Worm (Caenorhabditis elegans) whole organism, midembryonic: Measurements from ENCODE around the gene sri-53.

Source experiments
- T22C8.4 ChIP-seq: fragments of 200-800 bp; sonication (Bioruptor generic); IDR thresholded peaks from 2 replicates; pipeline ENCODE4 v1.3.6; 2022; ENCODE audit warnings: missing genetic modification characterization, missing compliant biosample characterization
- cog-1 ChIP-seq: sonication (generic microtip); optimal IDR thresholded peaks from 2 replicates; lab custom pipeline; 2016; ENCODE audit warnings: missing genetic modification characterization, missing compliant biosample characterization
- flt-1 ChIP-seq: fragments of 200-800 bp; sonication (Bioruptor generic); IDR thresholded peaks from 2 replicates; pipeline ENCODE4 v1.3.6; 2022; ENCODE audit warnings: missing genetic modification characterization, missing compliant biosample characterization
- klf-2 ChIP-seq: fragments of 200-800 bp; sonication (Bioruptor generic); conservative IDR thresholded peaks from 2 replicates; pipeline ENCODE4 v1.3.6; 2022; ENCODE audit warnings: missing genetic modification reagents, missing genetic modification characterization, missing compliant biosample characterization
- med-1 ChIP-seq: sonication (generic microtip); optimal IDR thresholded peaks from 2 replicates; lab custom pipeline; 2017; ENCODE audit warnings: missing genetic modification characterization, mild to moderate bottlenecking, missing compliant biosample characterization, antibody characterized with exemption, missing genetic modification reagents; ENCODE audit not compliant: insufficient read depth
- ref-1 ChIP-seq: fragments of 200-800 bp; sonication (Bioruptor generic); conservative IDR thresholded peaks from 2 replicates; pipeline ENCODE4 v1.3.6; 2022; ENCODE audit warnings: missing genetic modification reagents, missing genetic modification characterization, missing compliant biosample characterization
- tab-1 ChIP-seq: fragments of 200-800 bp; sonication (Bioruptor generic); IDR thresholded peaks from 2 replicates; pipeline ENCODE4 v1.3.6; 2022; ENCODE audit warnings: missing genetic modification characterization, missing compliant biosample characterization
- ztf-29 ChIP-seq: fragments of 200-800 bp; sonication (Bioruptor generic); IDR thresholded peaks from 2 replicates; pipeline ENCODE4 v1.3.6; 2022; ENCODE audit warnings: missing genetic modification reagents, missing genetic modification characterization, missing compliant biosample characterization

ce11 chrII:3248043-3248718 is 45.8 kb upstream of the sri-53 start, which contains the start of the genes fbxc-50 and C17F4.2:
- no peak for TF ChIP-seq klf-2 (GFP tag; lab: Robert Waterston, UW)
- TF ChIP-seq ztf-29 (GFP tag; lab: Robert Waterston, UW) = no peak
- TF ChIP-seq cog-1 (tag; lab: Kevin White, UChicago) = no peak
- no peak for TF ChIP-seq ref-1 (GFP tag; lab: Robert Waterston, UW)
- no peak for TF ChIP-seq tab-1
- no peak for TF ChIP-seq flt-1 (GFP tag; lab: Robert Waterston, UW)
- no peak for TF ChIP-seq med-1 (GFP tag; lab: Kevin White, UChicago)
- 0 out of 2 replicates have a peak, but pooled peaks have one; percentile 36 for TF ChIP-seq T22C8.4 (GFP tag; lab: Robert Waterston, UW)
